Worm (Caenorhabditis elegans): ENCODE data around the gene F47C12.7.

The F47C12.7 gene

DNA sequence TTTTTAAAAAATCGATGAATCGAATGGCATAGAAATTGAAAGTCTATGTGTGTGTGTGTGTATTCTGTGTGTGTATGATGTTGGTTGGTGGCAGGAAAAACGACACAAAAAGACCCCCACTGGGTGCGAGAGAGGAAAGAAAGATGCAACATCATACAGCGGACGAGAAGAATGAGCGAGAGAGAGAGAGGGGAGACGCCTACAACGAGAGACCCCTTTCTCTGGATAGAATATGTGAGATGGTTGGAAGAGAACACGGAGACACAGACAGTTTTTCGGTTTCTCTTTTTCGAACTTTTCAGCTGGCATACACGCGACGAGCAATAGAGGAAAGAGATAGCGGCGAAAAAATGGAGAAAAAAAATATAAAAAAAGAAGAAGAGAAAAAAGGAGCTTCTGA is 24.6 kb upstream of the F47C12.7 start (continued):
- TF ChIP-seq athp-1 (tag; optimal IDR thresholded peaks at IDR 0.05) (no peak), lin-54 (GFP tag; optimal IDR thresholded peaks at IDR 0.05) (peak; percentile 18), C17E4.6 (GFP tag; IDR thresholded peaks at IDR 0.05) (no peak), dpl-1 (GFP tag; optimal IDR thresholded peaks at IDR 0.05) (no peak), ztf-26 (tag; optimal IDR thresholded peaks at IDR 0.05) (peak; percentile 15), mcd-1 (GFP tag; IDR thresholded peaks at IDR 0.05) (no peak), madf-10 (tag; optimal IDR thresholded peaks at IDR 0.05) (peak; percentile 4), ztf-18 (tag; optimal IDR thresholded peaks at IDR 0.05) (peak; percentile 27), egrh-3 (GFP tag; IDR thresholded peaks at IDR 0.05) (0 out of 2 replicates have a peak, but pooled peaks have one; percentile 11), F33H1.4 (GFP tag; IDR thresholded peaks at IDR 0.05) (no peak), akir-1 (GFP tag; optimal IDR thresholded peaks at IDR 0.05) (no peak), Y53F4B.3 (GFP tag; IDR thresholded peaks at IDR 0.05) (no peak), F52B5.7 (tag; optimal IDR thresholded peaks at IDR 0.05) (no peak), Y53G8AR.9 (GFP tag; conservative IDR thresholded peaks at IDR 0.05) (0 out of 2 replicates have a peak, but pooled peaks have one; percentile 11), unc-130 (GFP tag; optimal IDR thresholded peaks at IDR 0.05) (no peak), lin-40 (tag; optimal IDR thresholded peaks at IDR 0.05) (peak; percentile 78), cebp-2 (GFP tag; IDR thresholded peaks at IDR 0.05) (no peak), attf-3 (GFP tag; conservative IDR thresholded peaks at IDR 0.05) (no peak), nfya-2 (GFP tag; IDR thresholded peaks at IDR 0.05) (no peak), ZK185.1 (tag; optimal IDR thresholded peaks at IDR 0.05; ENCODE audit: poor library complexity, severe bottlenecking) (peak; percentile 11), zim-3 (tag; optimal IDR thresholded peaks at IDR 0.05) (no peak), sea-2 (GFP tag; IDR thresholded peaks at IDR 0.05) (no peak), F22D6.2 (tag; optimal IDR thresholded peaks at IDR 0.05) (no peak), ztf-6 (GFP tag; IDR thresholded peaks at IDR 0.05) (no peak), aptf-3 (GFP tag; IDR thresholded peaks at IDR 0.05) (no peak), tbx-9 (tag; optimal IDR thresholded peaks at IDR 0.05; ENCODE audit: borderline replicate concordance) (no peak), ets-4 (GFP tag; optimal IDR thresholded peaks at IDR 0.05) (no peak), Y67H2A.10 (GFP tag; conservative IDR thresholded peaks at IDR 0.05) (no peak), lin-26 (GFP tag; IDR thresholded peaks at IDR 0.05) (no peak), F55B11.4 (tag; optimal IDR thresholded peaks at IDR 0.05; ENCODE audit: borderline replicate concordance, insufficient read depth) (no peak), die-1 (tag; optimal IDR thresholded peaks at IDR 0.05) (peak; percentile 38), chd-7 (tag; optimal IDR thresholded peaks at IDR 0.05) (peak; percentile 15), somi-1 (GFP tag; optimal IDR thresholded peaks at IDR 0.05) (peak; percentile 56), lsy-27 (tag; optimal IDR thresholded peaks at IDR 0.05; ENCODE audit: borderline replicate concordance, insufficient read depth) (no peak), B0019.2 (GFP tag; conservative IDR thresholded peaks at IDR 0.05) (no peak), attf-6 (GFP tag; IDR thresholded peaks at IDR 0.05) (no peak), F37B4.10 (GFP tag; IDR thresholded peaks at IDR 0.05) (no peak), mel-28 (tag; optimal IDR thresholded peaks at IDR 0.05; ENCODE audit: borderline replicate concordance) (no peak), hrde-1 (tag; optimal IDR thresholded peaks at IDR 0.05; ENCODE audit: borderline replicate concordance) (no peak), lsl-1 (GFP tag; optimal IDR thresholded peaks at IDR 0.05) (no peak), madf-6 (GFP tag; IDR thresholded peaks at IDR 0.05) (no peak), mxl-1 (tag; optimal IDR thresholded peaks at IDR 0.05) (no peak), Y95B8A.8 (GFP tag; IDR thresholded peaks at IDR 0.05) (no peak), aptf-2 (GFP tag; conservative IDR thresholded peaks at IDR 0.05) (no peak), rcor-1 (GFP tag; IDR thresholded peaks at IDR 0.05) (peak; percentile 32; the same call in 1 of the 2 replicates), ztf-25 (GFP tag; IDR thresholded peaks at IDR 0.05) (no peak), C06A6.2 (GFP tag; conservative IDR thresholded peaks at IDR 0.05) (peak; percentile 45; the same call in 1 of the 2 replicates), unc-62 (GFP tag; optimal IDR thresholded peaks at IDR 0.05) (peak; percentile 10), F57A8.1 (GFP tag; optimal IDR thresholded peaks at IDR 0.05) (no peak)

Measured in whole organism, young adult.